Worm (Caenorhabditis elegans) whole organism, L3 larva: ENCODE data around the gene W02B3.3.
"Not testable (repeated sequence)": the region's sequence is repeated elsewhere in the genome, so short reads cannot be mapped to it uniquely, and the experiment has no call there.

Experiments
- R02D3.7 ChIP-seq: fragments of 150-350 bp; optimal IDR thresholded peaks from 2 replicates; lab custom pipeline; 2014; ENCODE audit warnings: missing biosample characterization, missing genetic modification characterization
- ZK546.5 ChIP-seq: sonication (generic microtip); optimal IDR thresholded peaks from 2 replicates; lab custom pipeline; 2017; ENCODE audit warnings: missing biosample characterization, missing genetic modification characterization
- aly-2 ChIP-seq: fragments of 150-350 bp; optimal IDR thresholded peaks from 2 replicates; lab custom pipeline; 2014; ENCODE audit warnings: missing biosample characterization, missing genetic modification characterization
- ama-1 ChIP-seq: fragments of 150-350 bp; optimal IDR thresholded peaks from 2 replicates; lab custom pipeline; 2018
- ceh-16 ChIP-seq: sonication (generic microtip); optimal IDR thresholded peaks from 2 replicates; lab custom pipeline; 2017; ENCODE audit warnings: missing biosample characterization, missing genetic modification characterization
- ceh-82 ChIP-seq: fragments of 150-350 bp; optimal IDR thresholded peaks from 2 replicates; lab custom pipeline; 2014; ENCODE audit warnings: missing biosample characterization, missing genetic modification characterization
- ceh-9 ChIP-seq: sonication (generic microtip); optimal IDR thresholded peaks from 2 replicates; lab custom pipeline; 2018; ENCODE audit warnings: missing biosample characterization, missing genetic modification characterization
- daf-12 ChIP-seq: fragments of 150-350 bp; optimal IDR thresholded peaks from 2 replicates; lab custom pipeline; 2014; ENCODE audit warnings: missing biosample characterization, missing genetic modification reagents, missing genetic modification characterization
- egl-5 ChIP-seq: fragments of 150-350 bp; optimal IDR thresholded peaks from 2 replicates; lab custom pipeline; 2017; ENCODE audit warnings: missing biosample characterization, missing genetic modification reagents, missing genetic modification characterization, inconsistent platforms
- elt-1 ChIP-seq: fragments of 150-350 bp; optimal IDR thresholded peaks from 2 replicates; lab custom pipeline; 2014; ENCODE audit warnings: missing biosample characterization, missing genetic modification characterization
- elt-3 ChIP-seq, 3 experiments: fragments of 150-350 bp in 1 of 3; sonication (generic microtip) in 2 of 3; optimal IDR thresholded peaks; 2 replicates in 2 of 3; 4 replicates in 1 of 3; lab custom pipeline; 2014 to 2017; ENCODE audit warnings: missing biosample characterization in 3 of 3, missing genetic modification characterization in 3 of 3
- eor-1 ChIP-seq, 2 experiments: fragments of 150-350 bp; optimal IDR thresholded peaks; 2 replicates each; lab custom pipeline; 2014 to 2018; ENCODE audit warnings: missing biosample characterization in 2 of 2, missing genetic modification characterization in 2 of 2
- fkh-10 ChIP-seq: sonication (generic microtip); optimal IDR thresholded peaks from 2 replicates; lab custom pipeline; 2017; ENCODE audit warnings: missing biosample characterization, missing genetic modification reagents, missing genetic modification characterization
- fkh-2 ChIP-seq: fragments of 150-350 bp; optimal IDR thresholded peaks from 2 replicates; lab custom pipeline; 2014; ENCODE audit warnings: missing biosample characterization, missing genetic modification reagents, missing genetic modification characterization
- fos-1 ChIP-seq: fragments of 150-350 bp; optimal IDR thresholded peaks from 2 replicates; lab custom pipeline; 2014; ENCODE audit warnings: missing biosample characterization, missing genetic modification characterization
- hmg-11 ChIP-seq: sonication (generic microtip); optimal IDR thresholded peaks from 2 replicates; lab custom pipeline; 2016; ENCODE audit warnings: missing genetic modification characterization, missing compliant biosample characterization
- jun-1 ChIP-seq: fragments of 150-350 bp; optimal IDR thresholded peaks from 2 replicates; lab custom pipeline; 2014; ENCODE audit warnings: missing biosample characterization, missing genetic modification reagents, missing genetic modification characterization
- lin-15B ChIP-seq: fragments of 150-350 bp; optimal IDR thresholded peaks from 2 replicates; lab custom pipeline; 2014; ENCODE audit warnings: missing biosample characterization, missing genetic modification characterization
- lin-39 ChIP-seq: fragments of 150-350 bp; optimal IDR thresholded peaks from 2 replicates; lab custom pipeline; 2018; ENCODE audit warnings: missing biosample characterization, missing genetic modification reagents, missing genetic modification characterization
- lsy-12 ChIP-seq: sonication (generic microtip); optimal IDR thresholded peaks from 2 replicates; lab custom pipeline; 2016; ENCODE audit warnings: mild to moderate bottlenecking, missing genetic modification characterization, missing compliant biosample characterization
- nfya-1 ChIP-seq: sonication (generic microtip); optimal IDR thresholded peaks from 2 replicates; lab custom pipeline; 2017; ENCODE audit warnings: missing genetic modification characterization, mild to moderate bottlenecking, missing compliant biosample characterization, antibody characterized with exemption, moderate library complexity; ENCODE audit not compliant: insufficient read depth
- nhr-11 ChIP-seq: fragments of 150-350 bp; optimal IDR thresholded peaks from 2 replicates; lab custom pipeline; 2014; ENCODE audit warnings: missing biosample characterization, missing genetic modification characterization
- nhr-237 ChIP-seq: fragments of 150-350 bp; optimal IDR thresholded peaks from 2 replicates; lab custom pipeline; 2014; ENCODE audit warnings: missing biosample characterization, missing genetic modification characterization
- nhr-25 ChIP-seq: sonication (generic microtip); optimal IDR thresholded peaks from 2 replicates; lab custom pipeline; 2017; ENCODE audit warnings: missing biosample characterization, missing genetic modification characterization
- nhr-28 ChIP-seq: fragments of 150-350 bp; optimal IDR thresholded peaks from 2 replicates; lab custom pipeline; 2014; ENCODE audit warnings: missing biosample characterization, missing genetic modification characterization
- nhr-43 ChIP-seq: sonication (generic microtip); optimal IDR thresholded peaks from 2 replicates; lab custom pipeline; 2016; ENCODE audit warnings: mild to moderate bottlenecking, missing genetic modification characterization, missing compliant biosample characterization; ENCODE audit not compliant: poor library complexity, severe bottlenecking
- nhr-67 ChIP-seq: fragments of 150-350 bp; optimal IDR thresholded peaks from 2 replicates; lab custom pipeline; 2014; ENCODE audit warnings: missing biosample characterization, missing genetic modification characterization
- nhr-77 ChIP-seq: fragments of 150-350 bp; optimal IDR thresholded peaks from 2 replicates; lab custom pipeline; 2014; ENCODE audit warnings: missing biosample characterization, missing genetic modification characterization
- pha-4 ChIP-seq: fragments of 150-350 bp; optimal IDR thresholded peaks from 2 replicates; lab custom pipeline; 2014; ENCODE audit warnings: missing biosample characterization, missing genetic modification reagents, missing genetic modification characterization
- pqm-1 ChIP-seq: fragments of 150-350 bp; optimal IDR thresholded peaks from 2 replicates; lab custom pipeline; 2017; ENCODE audit warnings: missing biosample characterization, missing genetic modification characterization, inconsistent platforms
- sea-2 ChIP-seq: fragments of 150-350 bp; sonication (generic microtip); optimal IDR thresholded peaks from 4 replicates; lab custom pipeline; 2014; ENCODE audit warnings: missing biosample characterization, missing genetic modification reagents, missing genetic modification characterization
- skn-1 ChIP-seq: fragments of 150-350 bp; optimal IDR thresholded peaks from 2 replicates; lab custom pipeline; 2014; ENCODE audit warnings: missing biosample characterization, missing genetic modification characterization
- snpc-4 ChIP-seq: fragments of 150-350 bp; optimal IDR thresholded peaks from 2 replicates; lab custom pipeline; 2014; ENCODE audit warnings: missing biosample characterization, missing genetic modification characterization
- tbx-2 ChIP-seq: sonication (generic microtip); optimal IDR thresholded peaks from 2 replicates; lab custom pipeline; 2016; ENCODE audit warnings: mild to moderate bottlenecking, missing genetic modification characterization, missing compliant biosample characterization
- unc-39 ChIP-seq: sonication (generic microtip); optimal IDR thresholded peaks from 4 replicates; lab custom pipeline; 2017; ENCODE audit warnings: missing biosample characterization, missing genetic modification characterization
- unc-62 ChIP-seq: fragments of 150-350 bp; sonication (generic microtip); optimal IDR thresholded peaks from 4 replicates; lab custom pipeline; 2014; ENCODE audit warnings: missing biosample characterization, missing genetic modification reagents, missing genetic modification characterization
- ztf-11 ChIP-seq: fragments of 150-350 bp; optimal IDR thresholded peaks from 2 replicates; lab custom pipeline; 2014; ENCODE audit warnings: missing biosample characterization, missing genetic modification characterization
- ztf-4 ChIP-seq: fragments of 150-350 bp; optimal IDR thresholded peaks from 2 replicates; lab custom pipeline; 2014; ENCODE audit warnings: missing biosample characterization, missing genetic modification characterization

Gene W02B3.3

ce11 chrIII:688869-689268 lies 20.6 kb upstream of the W02B3.3 start, which contains the start of gene elf-1:
elf-1 (plus strand) TSS chrIII:689169.
- not testable (repeated sequence) for TF ChIP-seq daf-12 (tag; lab: Kevin White, UChicago); nhr-28; nhr-43 (tag; lab: Kevin White, UChicago)
- TF ChIP-seq, all 47 proteins: peak for 0; not testable (repeated sequence) for 47

ce11 chrIII:688083-688482 lies 19.9 kb upstream of the W02B3.3 start:
- TF ChIP-seq nhr-237 (tag; lab: Kevin White, UChicago) (no peak), sea-2 (no peak), elt-1 (no peak)

DNA sequence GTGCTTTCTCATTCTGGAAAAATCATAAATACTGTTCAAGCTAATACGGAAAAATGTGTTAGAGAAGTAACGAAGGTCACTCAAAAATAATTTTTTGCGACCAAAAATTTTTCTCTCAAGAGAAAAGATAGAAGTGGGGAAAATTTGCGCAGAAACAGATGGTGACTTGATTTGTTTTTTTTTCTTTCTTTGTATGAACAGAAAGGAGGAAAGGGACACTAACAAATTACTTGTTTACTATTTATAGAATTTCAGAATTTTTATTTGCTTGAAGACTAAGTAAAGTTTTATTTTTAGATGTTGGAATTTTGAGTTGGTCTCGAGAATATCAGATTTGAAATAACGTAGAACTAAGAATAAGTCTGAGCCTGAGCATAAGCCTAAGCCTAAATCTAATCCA lies 15.1 kb upstream of the W02B3.3 start, which contains the start of gene W02B3.4:
W02B3.4 (minus strand) TSS at position 101 of the 400 bp plus-strand sequence.
- TF ChIP-seq R02D3.7 (tag; lab: Kevin White, UChicago), result no peak
- no peak for TF ChIP-seq eor-1 (tag; optimal IDR thresholded peaks at IDR 0.05; lab: Kevin White, UChicago)
- TF ChIP-seq nhr-28, result no peak
- no peak for TF ChIP-seq ceh-9 (tag; lab: Kevin White, UChicago)
- no peak for TF ChIP-seq elt-1
- TF ChIP-seq pha-4 (tag; lab: Kevin White, UChicago), result no peak
- TF ChIP-seq ceh-16 (tag; lab: Kevin White, UChicago), result no peak
- no peak for TF ChIP-seq jun-1 (tag; lab: Kevin White, UChicago)
- no peak for TF ChIP-seq fkh-10 (GFP tag; lab: Kevin White, UChicago)
- TF ChIP-seq ZK546.5 (tag; lab: Kevin White, UChicago), result no peak
- no peak for TF ChIP-seq egl-5 (tag; lab: Kevin White, UChicago)

ce11 chrIII:675822-676221 lies 7.6 kb upstream of the W02B3.3 start, which contains the start of gene grk-2:
grk-2 (plus strand) TSS chrIII:676122.
- TF ChIP-seq fos-1 (tag; lab: Kevin White, UChicago) (no peak), egl-5 (tag; lab: Kevin White, UChicago) (no peak), nhr-28 (no peak), R02D3.7 (tag; lab: Kevin White, UChicago) (no peak), ztf-4 (tag; lab: Kevin White, UChicago) (no peak), nhr-67 (tag; lab: Kevin White, UChicago) (no peak), lin-39 (tag; lab: Kevin White, UChicago) (no peak), lin-15B (no peak), skn-1 (tag; lab: Kevin White, UChicago) (no peak), daf-12 (tag; lab: Kevin White, UChicago) (no peak), tbx-2 (no peak), nhr-25 (tag; lab: Kevin White, UChicago) (no peak), nhr-77 (tag; lab: Kevin White, UChicago) (no peak), nhr-237 (tag; lab: Kevin White, UChicago) (no peak), ceh-16 (tag; lab: Kevin White, UChicago) (no peak), fkh-2 (tag; lab: Kevin White, UChicago) (no peak)

DNA sequence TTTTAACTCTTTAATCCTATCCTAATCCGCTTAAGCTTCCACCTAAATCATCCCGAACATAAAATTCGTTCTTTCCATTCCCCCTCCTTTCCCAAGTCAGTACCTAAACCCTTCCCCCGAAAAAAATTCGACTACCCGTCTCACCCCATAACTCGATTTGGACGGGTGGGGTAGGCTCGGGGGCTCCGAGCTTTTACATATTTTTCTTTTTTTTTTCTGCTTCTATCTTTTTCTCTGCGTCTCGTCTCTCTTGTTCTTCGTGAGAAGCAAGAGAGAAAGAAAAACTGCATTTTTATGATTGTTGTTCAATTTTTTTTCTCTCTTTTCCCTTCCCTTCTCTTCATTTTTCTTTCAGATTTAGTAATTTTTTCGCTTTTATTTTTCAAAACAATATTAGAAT lies 7.2 kb upstream of the W02B3.3 start:
- TF ChIP-seq ztf-11 (tag; lab: Kevin White, UChicago) (no peak), fkh-10 (GFP tag; lab: Kevin White, UChicago) (peak; percentile 82), ceh-16 (tag; lab: Kevin White, UChicago) (no peak), nhr-43 (tag; lab: Kevin White, UChicago) (no peak), hmg-11 (peak; percentile 39), ceh-82 (tag; lab: Kevin White, UChicago) (no peak), lsy-12 (tag; lab: Kevin White, UChicago) (no peak), lin-39 (tag; lab: Kevin White, UChicago) (no peak), ama-1 (no peak), nhr-67 (tag; lab: Kevin White, UChicago) (no peak), aly-2 (tag; lab: Kevin White, UChicago) (no peak), nhr-11 (tag; lab: Kevin White, UChicago) (no peak), ztf-4 (tag; lab: Kevin White, UChicago) (no peak), tbx-2 (no peak), daf-12 (tag; lab: Kevin White, UChicago) (no peak), skn-1 (tag; lab: Kevin White, UChicago) (no peak), pqm-1 (tag; lab: Kevin White, UChicago) (no peak), unc-39 (tag; lab: Kevin White, UChicago) (no peak), snpc-4 (tag; lab: Kevin White, UChicago) (no peak), jun-1 (tag; lab: Kevin White, UChicago) (no peak), ZK546.5 (tag; lab: Kevin White, UChicago) (no peak), egl-5 (tag; lab: Kevin White, UChicago) (no peak), elt-3 (tag; optimal IDR thresholded peaks at IDR 0.05; lab: Kevin White, UChicago) (no peak), nfya-1 (tag; lab: Kevin White, UChicago) (peak; percentile 40), unc-62 (GFP tag; lab: Kevin White, UChicago) (no peak)
